Fruit fly (Drosophila melanogaster): Measurements from ENCODE around the gene toe.
A peak's percentile ranks its signal among the peaks of the same experiment; 100 is the strongest.

DNA sequence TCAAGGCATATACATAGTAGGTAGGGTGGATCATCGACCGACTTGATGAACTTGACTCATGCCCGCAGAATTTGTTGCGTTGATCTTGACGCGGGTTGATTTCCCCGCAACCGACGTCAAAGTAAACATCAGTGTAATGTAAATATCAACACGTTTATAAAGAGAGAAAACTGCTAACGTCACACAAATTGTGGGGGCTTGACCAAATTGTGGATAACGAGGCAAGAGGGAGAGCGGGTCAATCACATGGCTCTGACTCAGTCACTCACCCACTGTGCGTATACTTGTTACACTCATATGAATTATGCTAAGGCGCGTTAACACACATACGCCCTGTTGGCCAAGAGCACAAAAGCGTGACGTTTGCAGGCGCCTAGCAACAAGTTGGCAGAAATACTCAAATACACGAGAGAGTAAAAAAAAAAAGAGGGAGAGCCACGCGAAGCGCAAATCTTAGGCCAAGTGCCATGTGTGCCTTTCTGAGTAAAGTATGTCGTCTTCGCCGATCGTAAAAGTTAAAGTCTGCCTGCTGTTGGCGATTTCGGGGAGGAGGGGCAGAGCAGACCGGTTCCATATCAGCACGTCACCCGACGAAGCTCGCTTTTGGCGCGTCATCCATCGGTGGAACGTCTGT is 25.4 kb downstream of the toe start:
- TF ChIP-seq CG11617 (GFP tag; optimal IDR thresholded peaks at IDR 0.05) (peak; percentile 85), CG33017 (tag; optimal IDR thresholded peaks at IDR 0.05) (peak; percentile 75), ovo (GFP tag; optimal IDR thresholded peaks at IDR 0.05) (peak; percentile 97), CG12768 (GFP tag; optimal IDR thresholded peaks at IDR 0.05) (peak; percentile 92), kay (GFP tag; ENCODE audit: borderline replicate concordance) (peak; percentile 100), Clk (GFP tag; optimal IDR thresholded peaks at IDR 0.05) (peak; percentile 92), CG1620 (GFP tag; optimal IDR thresholded peaks at IDR 0.05) (peak; percentile 94), CG14711 (tag; optimal IDR thresholded peaks at IDR 0.05) (peak; percentile 72), CG7045 (GFP tag; optimal IDR thresholded peaks at IDR 0.05) (peak; percentile 92), Hr96 (GFP tag; optimal IDR thresholded peaks at IDR 0.05) (peak; percentile 69), toe (GFP tag; optimal IDR thresholded peaks at IDR 0.05) (no peak), CG7101 (tag; optimal IDR thresholded peaks at IDR 0.05) (peak; percentile 86), pad (GFP tag; optimal IDR thresholded peaks at IDR 0.05) (peak; percentile 60)
